Fruit fly (Drosophila melanogaster) whole organism, adult: ENCODE measurements around the gene CG6000.

Experiments
- CG11617 ChIP-seq: fragments of 200-800 bp; sonication (Bioruptor generic); optimal IDR thresholded peaks from 2 replicates; lab custom pipeline; 2017; ENCODE audit warnings: mild to moderate bottlenecking, missing biosample characterization, missing genetic modification reagents, missing genetic modification characterization
- CG5204 ChIP-seq: fragments of 200-800 bp; sonication (Bioruptor generic); optimal IDR thresholded peaks from 2 replicates; lab custom pipeline; 2016; ENCODE audit warnings: missing biosample characterization, missing genetic modification characterization

dm6 chr3R:24025715-24026467 lies 28.3 kb upstream of the CG6000 start:
- no peak for TF ChIP-seq CG11617
- TF ChIP-seq CG5204 (GFP tag; lab: Kevin White, UChicago): no peak
